Worm (Caenorhabditis elegans): ENCODE data around the gene fbxa-137.
A peak's percentile ranks its signal among the peaks of the same experiment; 100 is the strongest.

Gene fbxa-137

ce11 chrV:2278543-2278942 lies at the start of gene fbxa-137:
fbxa-137 (plus strand) TSS chrV:2278816.
- peak; percentile 62 for TF ChIP-seq unc-55 (GFP tag; optimal IDR thresholded peaks at IDR 0.05)
- no peak for TF ChIP-seq nhr-129 (tag; optimal IDR thresholded peaks at IDR 0.05)
- TF ChIP-seq C34F6.9 (tag; optimal IDR thresholded peaks at IDR 0.05): peak; percentile 21

- peak; percentile 38 for TF ChIP-seq crh-2 (tag; optimal IDR thresholded peaks at IDR 0.05)
- peak; percentile 4 for TF ChIP-seq fos-1 (tag; optimal IDR thresholded peaks at IDR 0.05)
- no peak for TF ChIP-seq Y55F3AM.14 (GFP tag; optimal IDR thresholded peaks at IDR 0.05)
- TF ChIP-seq ama-1 (optimal IDR thresholded peaks at IDR 0.05): no peak
- TF ChIP-seq ztf-4 (tag; optimal IDR thresholded peaks at IDR 0.05): no peak
- TF ChIP-seq C34F6.9 (tag; optimal IDR thresholded peaks at IDR 0.05): peak; percentile 34
- no peak for TF ChIP-seq unc-55 (GFP tag; optimal IDR thresholded peaks at IDR 0.05)
Measured at ce11 chrV:2230912-2231311, 47.7 kb upstream of the fbxa-137 start, which contains the start of gene nhr-134. nhr-134 (plus strand) TSS chrV:2231223.

- TF ChIP-seq peb-1 (tag; optimal IDR thresholded peaks at IDR 0.05) (no peak), fos-1 (tag; optimal IDR thresholded peaks at IDR 0.05) (no peak), nhr-237 (tag; optimal IDR thresholded peaks at IDR 0.05) (no peak), R02D3.7 (tag; optimal IDR thresholded peaks at IDR 0.05) (no peak), mbf-1 (tag; optimal IDR thresholded peaks at IDR 0.05) (no peak), gmeb-1 (tag; optimal IDR thresholded peaks at IDR 0.05) (no peak), skn-1 (tag; optimal IDR thresholded peaks at IDR 0.05) (no peak), nhr-23 (tag; optimal IDR thresholded peaks at IDR 0.05) (no peak), crh-2 (tag; optimal IDR thresholded peaks at IDR 0.05) (no peak), nhr-10 (tag; optimal IDR thresholded peaks at IDR 0.05) (no peak), dmd-4 (tag; optimal IDR thresholded peaks at IDR 0.05) (no peak), nhr-25 (tag; optimal IDR thresholded peaks at IDR 0.05) (no peak), elt-1 (tag; optimal IDR thresholded peaks at IDR 0.05) (no peak), aly-2 (tag; optimal IDR thresholded peaks at IDR 0.05) (no peak), Y55F3AM.14 (GFP tag; optimal IDR thresholded peaks at IDR 0.05) (no peak), nhr-12 (tag; optimal IDR thresholded peaks at IDR 0.05) (no peak)
Measured at ce11 chrV:2233177-2233576, 45.4 kb upstream of the fbxa-137 start, which contains the start of gene nhr-96. nhr-96 (plus strand) TSS chrV:2233477.

- no peak for TF ChIP-seq ama-1 (optimal IDR thresholded peaks at IDR 0.05)
- no peak for TF ChIP-seq egl-27 (tag; optimal IDR thresholded peaks at IDR 0.05)
- TF ChIP-seq ztf-1 (GFP tag; conservative IDR thresholded peaks at IDR 0.05): no peak
- TF ChIP-seq skn-1 (tag; optimal IDR thresholded peaks at IDR 0.05): no peak
- no peak for TF ChIP-seq sma-3 (GFP tag; optimal IDR thresholded peaks at IDR 0.05)
- TF ChIP-seq crh-2 (tag; optimal IDR thresholded peaks at IDR 0.05): no peak
- no peak for TF ChIP-seq ceh-82 (tag; optimal IDR thresholded peaks at IDR 0.05)
- no peak for TF ChIP-seq mdl-1 (tag; optimal IDR thresholded peaks at IDR 0.05)
- no peak for TF ChIP-seq Y55F3AM.14 (GFP tag; optimal IDR thresholded peaks at IDR 0.05)
- TF ChIP-seq nhr-6 (tag; optimal IDR thresholded peaks at IDR 0.05): no peak
- no peak for TF ChIP-seq blmp-1 (tag; optimal IDR thresholded peaks at IDR 0.05; ENCODE audit: insufficient read depth)
- peak; percentile 28 for TF ChIP-seq C34F6.9 (tag; optimal IDR thresholded peaks at IDR 0.05)
- TF ChIP-seq nhr-237 (tag; optimal IDR thresholded peaks at IDR 0.05): no peak
- TF ChIP-seq F13H6.1 (tag; optimal IDR thresholded peaks at IDR 0.05): no peak
- no peak for TF ChIP-seq mab-5 (tag; optimal IDR thresholded peaks at IDR 0.05)
- no peak for TF ChIP-seq zag-1 (tag; optimal IDR thresholded peaks at IDR 0.05)
- no peak for TF ChIP-seq unc-62 (GFP tag; optimal IDR thresholded peaks at IDR 0.05)
- no peak for TF ChIP-seq lin-39 (tag; optimal IDR thresholded peaks at IDR 0.05)
- no peak for TF ChIP-seq nhr-25 (tag; optimal IDR thresholded peaks at IDR 0.05)
- TF ChIP-seq sma-9 (GFP tag; optimal IDR thresholded peaks at IDR 0.05): peak; percentile 32
- no peak for TF ChIP-seq sma-9 (tag; optimal IDR thresholded peaks at IDR 0.05)
- no peak for TF ChIP-seq ceh-16 (tag; optimal IDR thresholded peaks at IDR 0.05)
- TF ChIP-seq ztf-4 (tag; optimal IDR thresholded peaks at IDR 0.05): no peak
- TF ChIP-seq aly-2 (tag; optimal IDR thresholded peaks at IDR 0.05): no peak
- TF ChIP-seq nhr-10 (tag; optimal IDR thresholded peaks at IDR 0.05): no peak
- no peak for TF ChIP-seq nhr-12 (tag; optimal IDR thresholded peaks at IDR 0.05)
- no peak for TF ChIP-seq unc-39 (tag; optimal IDR thresholded peaks at IDR 0.05)
- TF ChIP-seq lin-11 (tag; optimal IDR thresholded peaks at IDR 0.05): no peak
- TF ChIP-seq fos-1 (tag; optimal IDR thresholded peaks at IDR 0.05): peak; percentile 31
- peak; percentile 34 for TF ChIP-seq unc-55 (GFP tag; optimal IDR thresholded peaks at IDR 0.05)
- peak; percentile 7 for TF ChIP-seq nhr-129 (tag; optimal IDR thresholded peaks at IDR 0.05)
- no peak for TF ChIP-seq nhr-23 (tag; optimal IDR thresholded peaks at IDR 0.05)
- no peak for TF ChIP-seq elt-1 (tag; optimal IDR thresholded peaks at IDR 0.05)
- TF ChIP-seq dmd-4 (tag; optimal IDR thresholded peaks at IDR 0.05): no peak
- no peak for TF ChIP-seq lin-13 (GFP tag; optimal IDR thresholded peaks at IDR 0.05)
- no peak for TF ChIP-seq R02D3.7 (tag; optimal IDR thresholded peaks at IDR 0.05)
- TF ChIP-seq snpc-4 (tag; optimal IDR thresholded peaks at IDR 0.05): no peak
- no peak for TF ChIP-seq nhr-11 (tag; optimal IDR thresholded peaks at IDR 0.05)
- TF ChIP-seq gmeb-1 (tag; optimal IDR thresholded peaks at IDR 0.05): peak; percentile 3
- TF ChIP-seq lsy-2 (tag; optimal IDR thresholded peaks at IDR 0.05): no peak
- no peak for TF ChIP-seq peb-1 (tag; optimal IDR thresholded peaks at IDR 0.05)
- no peak for TF ChIP-seq ztf-11 (tag; optimal IDR thresholded peaks at IDR 0.05)
Measured at ce11 chrV:2235848-2236247, 42.8 kb upstream of the fbxa-137 start, which contains the start of gene cyp-33C4. cyp-33C4 (plus strand) TSS chrV:2236140.
